Fruit fly (Drosophila melanogaster) whole organism, embryonic: Measurements from ENCODE around the gene term.

Source experiments
- Antp ChIP-seq: fragments of 200-800 bp; sonication (Bioruptor generic); optimal IDR thresholded peaks from 3 replicates; lab custom pipeline; 2016; ENCODE audit warnings: missing biosample characterization, missing genetic modification characterization
- BtbVII ChIP-seq: fragments of 200-800 bp; sonication (Bioruptor generic); optimal IDR thresholded peaks from 3 replicates; lab custom pipeline; 2017; ENCODE audit warnings: missing biosample characterization, mild to moderate bottlenecking, missing genetic modification characterization
- CG11560 ChIP-seq: fragments of 200-800 bp; sonication (Bioruptor generic); IDR thresholded peaks from 3 replicates; pipeline ENCODE4 v1.3.6; 2022; ENCODE audit warnings: missing biosample characterization, missing genetic modification characterization
- CG12391 ChIP-seq: fragments of 200-800 bp; sonication (Bioruptor generic); optimal IDR thresholded peaks from 3 replicates; lab custom pipeline; 2018; ENCODE audit warnings: missing biosample characterization, mild to moderate bottlenecking, missing genetic modification characterization, moderate library complexity
- CG13287 ChIP-seq: fragments of 200-800 bp; sonication (Bioruptor generic); IDR thresholded peaks from 2 replicates; pipeline ENCODE4 v1.3.6; 2022; ENCODE audit warnings: missing biosample characterization, missing genetic modification characterization; ENCODE audit not compliant: partially characterized antibody
- CG13624 ChIP-seq: fragments of 200-800 bp; sonication (Bioruptor generic); optimal IDR thresholded peaks from 2 replicates; lab custom pipeline; 2016; ENCODE audit warnings: missing biosample characterization, missing genetic modification characterization
- CG13894 ChIP-seq: fragments of 200-800 bp; sonication (Bioruptor generic); optimal IDR thresholded peaks from 3 replicates; lab custom pipeline; 2018; ENCODE audit warnings: missing biosample characterization, mild to moderate bottlenecking, missing genetic modification characterization, moderate library complexity
- CG17829 ChIP-seq: fragments of 200-800 bp; optimal IDR thresholded peaks from 2 replicates; lab custom pipeline; 2019; ENCODE audit warnings: missing biosample characterization, mild to moderate bottlenecking, missing genetic modification characterization, moderate library complexity
- CG2202 ChIP-seq: fragments of 200-800 bp; sonication (Bioruptor generic); optimal IDR thresholded peaks from 2 replicates; lab custom pipeline; 2018; ENCODE audit warnings: missing biosample characterization, mild to moderate bottlenecking, missing genetic modification characterization
- CG2889 ChIP-seq: fragments of 200-800 bp; sonication (Bioruptor generic); IDR thresholded peaks from 3 replicates; pipeline ENCODE4 v1.3.6; 2022; ENCODE audit warnings: missing biosample characterization, missing genetic modification characterization
- CG33557 ChIP-seq: fragments of 200-800 bp; sonication (Bioruptor generic); optimal IDR thresholded peaks from 2 replicates; lab custom pipeline; 2019; ENCODE audit warnings: missing biosample characterization, mild to moderate bottlenecking, missing genetic modification characterization, moderate library complexity
- CG3847 ChIP-seq: fragments of 200-800 bp; sonication (Bioruptor generic); IDR thresholded peaks from 2 replicates; pipeline ENCODE4 v1.3.6; 2022; ENCODE audit warnings: missing biosample characterization, missing genetic modification characterization
- CG4282 ChIP-seq: fragments of 200-800 bp; sonication (Bioruptor generic); optimal IDR thresholded peaks from 2 replicates; lab custom pipeline; 2016; ENCODE audit warnings: missing biosample characterization, missing genetic modification characterization
- CG4328 ChIP-seq: fragments of 200-800 bp; sonication (Bioruptor generic); optimal IDR thresholded peaks from 3 replicates; lab custom pipeline; 2017; ENCODE audit warnings: missing biosample characterization, missing genetic modification reagents, missing genetic modification characterization
- CG6254 ChIP-seq: fragments of 200-800 bp; sonication (Bioruptor generic); optimal IDR thresholded peaks from 3 replicates; lab custom pipeline; 2017; ENCODE audit warnings: mild to moderate bottlenecking, missing biosample characterization, missing genetic modification reagents, missing genetic modification characterization
- CG6854 ChIP-seq: fragments of 200-800 bp; sonication (Bioruptor generic); optimal IDR thresholded peaks from 3 replicates; lab custom pipeline; 2017; ENCODE audit warnings: missing biosample characterization, mild to moderate bottlenecking, missing genetic modification characterization
- CG8765 ChIP-seq: fragments of 200-800 bp; sonication (Bioruptor generic); IDR thresholded peaks from 2 replicates; pipeline ENCODE4 v1.3.6; 2022; ENCODE audit warnings: missing biosample characterization, missing genetic modification characterization
- CG9797 ChIP-seq: fragments of 200-800 bp; sonication (Bioruptor generic); optimal IDR thresholded peaks from 3 replicates; lab custom pipeline; 2018; ENCODE audit warnings: missing biosample characterization, mild to moderate bottlenecking, missing genetic modification characterization
- CG9817 ChIP-seq: fragments of 200-800 bp; sonication (Bioruptor generic); optimal IDR thresholded peaks from 2 replicates; lab custom pipeline; 2018; ENCODE audit warnings: missing biosample characterization, mild to moderate bottlenecking, missing genetic modification characterization, moderate library complexity
- CHES-1-like ChIP-seq: fragments of 200-800 bp; sonication (Bioruptor generic); optimal IDR thresholded peaks from 2 replicates; lab custom pipeline; 2016; ENCODE audit warnings: missing biosample characterization, missing genetic modification characterization
- Dbx ChIP-seq: fragments of 200-800 bp; sonication (Bioruptor generic); IDR thresholded peaks from 3 replicates; pipeline ENCODE4 v1.3.6; 2022; ENCODE audit warnings: missing biosample characterization, missing genetic modification characterization
- Dek ChIP-seq: fragments of 200-800 bp; sonication (Bioruptor generic); optimal IDR thresholded peaks from 3 replicates; lab custom pipeline; 2019; ENCODE audit warnings: missing biosample characterization, mild to moderate bottlenecking, missing genetic modification characterization, moderate library complexity
- Dll ChIP-seq: fragments of 200-800 bp; sonication (Bioruptor generic); IDR thresholded peaks from 4 replicates; pipeline ENCODE4 v1.3.6; 2022; ENCODE audit warnings: missing biosample characterization, missing genetic modification characterization; ENCODE audit not compliant: partially characterized antibody
- Drgx ChIP-seq: fragments of 200-800 bp; sonication (Bioruptor generic); IDR thresholded peaks from 2 replicates; pipeline ENCODE4 v1.3.6; 2022; ENCODE audit warnings: missing biosample characterization, missing genetic modification characterization
- Fer2 ChIP-seq: fragments of 200-800 bp; sonication (Bioruptor generic); optimal IDR thresholded peaks from 2 replicates; lab custom pipeline; 2018; ENCODE audit warnings: missing biosample characterization, mild to moderate bottlenecking, missing genetic modification characterization, moderate library complexity
- H2.0 ChIP-seq: fragments of 200-800 bp; sonication (Bioruptor generic); IDR thresholded peaks from 2 replicates; pipeline ENCODE4 v1.3.6; 2022; ENCODE audit warnings: missing biosample characterization, missing genetic modification characterization
- HLH4C ChIP-seq: fragments of 200-800 bp; sonication (Bioruptor generic); IDR thresholded peaks from 3 replicates; pipeline ENCODE4 v1.3.6; 2022; ENCODE audit warnings: missing biosample characterization, missing genetic modification characterization; ENCODE audit not compliant: partially characterized antibody
- Hmr ChIP-seq: fragments of 200-800 bp; sonication (Bioruptor generic); optimal IDR thresholded peaks from 3 replicates; lab custom pipeline; 2017; ENCODE audit warnings: mild to moderate bottlenecking, missing biosample characterization, missing genetic modification reagents, missing genetic modification characterization
- Hmx ChIP-seq: fragments of 200-800 bp; sonication (Bioruptor generic); optimal IDR thresholded peaks from 2 replicates; lab custom pipeline; 2016; ENCODE audit warnings: missing biosample characterization, missing genetic modification characterization
- Hr51 ChIP-seq, 2 experiments: fragments of 200-800 bp; sonication (Bioruptor generic); optimal IDR thresholded peaks; 2 replicates in 1 of 2; 3 replicates in 1 of 2; lab custom pipeline; 2016 to 2018; ENCODE audit warnings: missing biosample characterization in 2 of 2, missing genetic modification characterization in 2 of 2, mild to moderate bottlenecking in 1 of 2, moderate library complexity in 1 of 2
- Lhr ChIP-seq: fragments of 200-800 bp; sonication (Bioruptor generic); optimal IDR thresholded peaks from 3 replicates; lab custom pipeline; 2017; ENCODE audit warnings: mild to moderate bottlenecking, missing biosample characterization, missing genetic modification reagents, missing genetic modification characterization
- NC2β ChIP-seq: fragments of 200-800 bp; sonication (Bioruptor generic); optimal IDR thresholded peaks from 2 replicates; lab custom pipeline; 2016; ENCODE audit warnings: missing biosample characterization, missing genetic modification characterization
- Rx ChIP-seq: fragments of 200-800 bp; sonication (Bioruptor generic); IDR thresholded peaks from 2 replicates; pipeline ENCODE4 v1.3.6; 2022; ENCODE audit warnings: missing biosample characterization, missing genetic modification characterization
- ac ChIP-seq: fragments of 200-800 bp; sonication (Bioruptor generic); optimal IDR thresholded peaks from 3 replicates; lab custom pipeline; 2017; ENCODE audit warnings: missing biosample characterization, mild to moderate bottlenecking, missing genetic modification characterization
- bsh ChIP-seq, 2 experiments: fragments of 200-800 bp; sonication (Bioruptor generic); optimal IDR thresholded peaks; 2 replicates each; lab custom pipeline; 2017 to 2018; ENCODE audit warnings: mild to moderate bottlenecking in 2 of 2, missing biosample characterization in 2 of 2, missing genetic modification characterization in 2 of 2, moderate library complexity in 1 of 2
- crc ChIP-seq: fragments of 200-800 bp; sonication (Bioruptor generic); optimal IDR thresholded peaks from 2 replicates; lab custom pipeline; 2016; ENCODE audit warnings: missing biosample characterization, missing genetic modification characterization
- dmrt99B ChIP-seq: fragments of 200-800 bp; sonication (Bioruptor generic); optimal IDR thresholded peaks from 2 replicates; lab custom pipeline; 2018; ENCODE audit warnings: missing biosample characterization, mild to moderate bottlenecking, missing genetic modification characterization, moderate library complexity
- esg ChIP-seq: fragments of 200-800 bp; sonication (Bioruptor generic); conservative IDR thresholded peaks from 2 replicates; pipeline ENCODE4 v1.3.6; 2022; ENCODE audit warnings: missing biosample characterization, missing genetic modification characterization
- eve ChIP-seq, 2 experiments: fragments of >200 bp; optimal IDR thresholded peaks; 2 replicates each; lab custom pipeline; 2017; ENCODE audit warnings: missing biosample characterization in 2 of 2, missing genetic modification characterization in 2 of 2
- gsb-n ChIP-seq: fragments of 200-800 bp; sonication (Bioruptor generic); optimal IDR thresholded peaks from 3 replicates; lab custom pipeline; 2018; ENCODE audit warnings: missing biosample characterization, mild to moderate bottlenecking, missing genetic modification characterization
- h ChIP-seq: fragments of >200 bp; optimal IDR thresholded peaks from 2 replicates; lab custom pipeline; 2017
- kay ChIP-seq: fragments of 200-800 bp; sonication (Bioruptor generic); optimal IDR thresholded peaks from 2 replicates; lab custom pipeline; 2016; ENCODE audit warnings: missing biosample characterization, missing genetic modification characterization
- schlank ChIP-seq: fragments of 200-800 bp; sonication (Bioruptor generic); optimal IDR thresholded peaks from 2 replicates; lab custom pipeline; 2018; ENCODE audit warnings: missing biosample characterization, mild to moderate bottlenecking, missing genetic modification characterization
- slbo ChIP-seq: fragments of 200-800 bp; sonication (Bioruptor generic); IDR thresholded peaks from 2 replicates; pipeline ENCODE4 v1.3.6; 2022; ENCODE audit warnings: missing biosample characterization, missing genetic modification characterization
- sna ChIP-seq: fragments of 200-800 bp; sonication (Bioruptor generic); IDR thresholded peaks from 2 replicates; pipeline ENCODE4 v1.3.6; 2022; ENCODE audit warnings: missing biosample characterization, missing genetic modification characterization; ENCODE audit not compliant: partially characterized antibody
- stwl ChIP-seq: fragments of 200-800 bp; sonication (Bioruptor generic); optimal IDR thresholded peaks from 3 replicates; lab custom pipeline; 2018; ENCODE audit warnings: missing biosample characterization, mild to moderate bottlenecking, missing genetic modification characterization, moderate library complexity
- wdn ChIP-seq: fragments of 200-800 bp; sonication (Bioruptor generic); IDR thresholded peaks from 2 replicates; pipeline ENCODE4 v1.3.6; 2022; ENCODE audit warnings: missing biosample characterization, missing genetic modification characterization
- zen2 ChIP-seq: fragments of 200-800 bp; sonication (Bioruptor generic); IDR thresholded peaks from 3 replicates; pipeline ENCODE4 v1.3.6; 2022; ENCODE audit warnings: missing biosample characterization, missing genetic modification characterization; ENCODE audit not compliant: partially characterized antibody

term gene

dm6 chr3L:18620988-18621734 is 27.6 kb upstream of the term start (continued):
- no peak for TF ChIP-seq CG4328 (GFP tag; lab: Kevin White, UChicago)
- TF ChIP-seq HLH4C (GFP tag; lab: Robert Waterston, UW): peak; percentile 57; the same call in 2 of the 3 replicates
- peak; percentile 81 for TF ChIP-seq CG13287 (GFP tag; lab: Robert Waterston, UW)
- peak; percentile 20 for TF ChIP-seq CG6854
- TF ChIP-seq Rx (GFP tag; lab: Robert Waterston, UW): no peak
- peak; percentile 42; the same call in 1 of the 3 replicates for TF ChIP-seq zen2 (GFP tag; lab: Robert Waterston, UW)
- TF ChIP-seq CG9797 (GFP tag; lab: Kevin White, UChicago): no peak
- no peak for TF ChIP-seq CG9817 (tag; lab: Kevin White, UChicago)
- TF ChIP-seq kay (GFP tag; lab: Kevin White, UChicago): peak; percentile 86
- peak; percentile 72 for TF ChIP-seq Dbx (GFP tag; lab: Robert Waterston, UW)
- peak; percentile 82 for TF ChIP-seq Dll (GFP tag; lab: Robert Waterston, UW)
- TF ChIP-seq h (lab: Kevin White, UChicago): no peak
- peak; percentile 36 for TF ChIP-seq CG13624 (GFP tag; lab: Kevin White, UChicago)
- TF ChIP-seq Lhr: peak; percentile 45
- no peak for TF ChIP-seq CG11560 (tag; lab: Robert Waterston, UW)
- TF ChIP-seq stwl (tag; lab: Kevin White, UChicago): peak; percentile 66
- TF ChIP-seq bsh (GFP tag; optimal IDR thresholded peaks at IDR 0.05; lab: Kevin White, UChicago): peak in 1 of 2 experiments; percentile 61
- peak; percentile 38 for TF ChIP-seq CHES-1-like (GFP tag; lab: Kevin White, UChicago)
- 0 out of 3 replicates have a peak, but pooled peaks have one; percentile 29 for TF ChIP-seq CG2889
- peak; percentile 62 for TF ChIP-seq wdn
- TF ChIP-seq CG17829 (tag; lab: Kevin White, UChicago): peak; percentile 48
- TF ChIP-seq sna: peak; percentile 57
- TF ChIP-seq Hmr: peak; percentile 67
- TF ChIP-seq CG3847 (GFP tag; lab: Robert Waterston, UW): peak; percentile 49; the same call in 1 of the 2 replicates
- TF ChIP-seq Antp (GFP tag; lab: Kevin White, UChicago): peak; percentile 66
- TF ChIP-seq CG13894: no peak
- peak; percentile 62 for TF ChIP-seq CG12391 (tag; lab: Kevin White, UChicago)
- TF ChIP-seq NC2β: no peak
- TF ChIP-seq gsb-n: peak; percentile 56
- peak; percentile 33; the same call in 1 of the 2 replicates for TF ChIP-seq esg
- peak; percentile 63 for TF ChIP-seq schlank (tag; lab: Kevin White, UChicago)
- peak; percentile 19 for TF ChIP-seq Drgx (GFP tag; lab: Robert Waterston, UW)
- TF ChIP-seq ac: peak; percentile 55
- no peak for TF ChIP-seq Fer2 (tag; lab: Kevin White, UChicago)
- TF ChIP-seq eve (GFP tag; optimal IDR thresholded peaks at IDR 0.05; lab: Kevin White, UChicago): no peak
- TF ChIP-seq BtbVII (GFP tag; lab: Kevin White, UChicago): no peak
- no peak for TF ChIP-seq CG33557
- no peak for TF ChIP-seq Hmx (GFP tag; lab: Kevin White, UChicago)
- TF ChIP-seq slbo (GFP tag; lab: Robert Waterston, UW): peak; percentile 87
- no peak for TF ChIP-seq CG6254 (GFP tag; lab: Kevin White, UChicago)
- TF ChIP-seq crc (GFP tag; lab: Kevin White, UChicago): peak; percentile 55
- TF ChIP-seq CG2202 (tag; lab: Kevin White, UChicago): peak; percentile 13
- peak in 1 of 2 experiments; percentile 51 for TF ChIP-seq Hr51 (GFP tag; optimal IDR thresholded peaks at IDR 0.05; lab: Kevin White, UChicago)
- 0 out of 2 replicates have a peak, but pooled peaks have one; percentile 14 for TF ChIP-seq CG8765 (GFP tag; lab: Robert Waterston, UW)
- no peak for TF ChIP-seq Dek (tag; lab: Kevin White, UChicago)
- peak; percentile 43; the same call in 1 of the 2 replicates for TF ChIP-seq H2.0 (GFP tag; lab: Robert Waterston, UW)
- no peak for TF ChIP-seq CG4282 (GFP tag; lab: Kevin White, UChicago)
- peak; percentile 26 for TF ChIP-seq dmrt99B (tag; lab: Kevin White, UChicago)
